Fruit fly (Drosophila melanogaster) whole organism, embryonic: ENCODE data around the gene CG10467.

Source experiments
- BEAF-32 ChIP-seq: fragments of 200-800 bp; sonication (Bioruptor generic); optimal IDR thresholded peaks from 3 replicates; lab custom pipeline; 2017; ENCODE audit warnings: missing biosample characterization, missing genetic modification characterization, mild to moderate bottlenecking, moderate library complexity, missing genetic modification reagents
- CG10543 ChIP-seq: fragments of 200-800 bp; sonication (Bioruptor generic); optimal IDR thresholded peaks from 3 replicates; lab custom pipeline; 2017; ENCODE audit warnings: missing biosample characterization, mild to moderate bottlenecking, missing genetic modification characterization, moderate library complexity
- CG15073 ChIP-seq: fragments of 200-800 bp; sonication (Bioruptor generic); optimal IDR thresholded peaks from 2 replicates; lab custom pipeline; 2016; ENCODE audit warnings: missing biosample characterization, missing genetic modification characterization
- CG15696 ChIP-seq: fragments of 200-800 bp; sonication (Bioruptor generic); optimal IDR thresholded peaks from 2 replicates; lab custom pipeline; 2019; ENCODE audit warnings: missing biosample characterization, mild to moderate bottlenecking, missing genetic modification characterization, moderate library complexity
- CG16779 ChIP-seq: fragments of 200-800 bp; sonication (Bioruptor generic); IDR thresholded peaks from 2 replicates; pipeline ENCODE4 v1.3.6; 2022; ENCODE audit warnings: missing biosample characterization, missing genetic modification characterization
- CG30020 ChIP-seq: fragments of 200-800 bp; optimal IDR thresholded peaks from 2 replicates; lab custom pipeline; 2019; ENCODE audit warnings: missing biosample characterization, mild to moderate bottlenecking, missing genetic modification characterization, moderate library complexity
- CG3065 ChIP-seq: fragments of 200-800 bp; sonication (Bioruptor generic); optimal IDR thresholded peaks from 2 replicates; lab custom pipeline; 2016; ENCODE audit warnings: missing biosample characterization, missing genetic modification characterization
- CG31388 ChIP-seq: fragments of 200-800 bp; sonication (Bioruptor generic); optimal IDR thresholded peaks from 2 replicates; lab custom pipeline; 2016; ENCODE audit warnings: missing biosample characterization, missing genetic modification characterization
- CG4282 ChIP-seq: fragments of 200-800 bp; sonication (Bioruptor generic); optimal IDR thresholded peaks from 2 replicates; lab custom pipeline; 2016; ENCODE audit warnings: missing biosample characterization, missing genetic modification characterization
- CG43689 ChIP-seq: fragments of 200-800 bp; sonication (Bioruptor generic); IDR thresholded peaks from 2 replicates; pipeline ENCODE4 v1.3.6; 2022; ENCODE audit warnings: missing biosample characterization, missing genetic modification characterization
- CG4424 ChIP-seq: fragments of 200-800 bp; sonication (Bioruptor generic); optimal IDR thresholded peaks from 3 replicates; lab custom pipeline; 2016; ENCODE audit warnings: missing biosample characterization, missing genetic modification characterization
- CG6272 ChIP-seq: fragments of 200-800 bp; sonication (Bioruptor generic); IDR thresholded peaks from 2 replicates; pipeline ENCODE4 v1.3.6; 2022; ENCODE audit warnings: missing biosample characterization, missing genetic modification characterization
- CG8089 ChIP-seq: fragments of 200-800 bp; sonication (Bioruptor generic); optimal IDR thresholded peaks from 3 replicates; lab custom pipeline; 2016; ENCODE audit warnings: missing biosample characterization, missing genetic modification characterization
- CHES-1-like ChIP-seq: fragments of 200-800 bp; sonication (Bioruptor generic); optimal IDR thresholded peaks from 2 replicates; lab custom pipeline; 2016; ENCODE audit warnings: missing biosample characterization, missing genetic modification characterization
- Deaf1 ChIP-seq: fragments of 200-800 bp; optimal IDR thresholded peaks from 3 replicates; lab custom pipeline; 2019; ENCODE audit warnings: missing biosample characterization, mild to moderate bottlenecking, missing genetic modification characterization, moderate library complexity
- Ets65A ChIP-seq: fragments of 200-800 bp; sonication (Bioruptor generic); peaks from one replicate; lab custom pipeline; 2016; ENCODE audit warnings: missing biosample characterization, missing genetic modification characterization
- H15 ChIP-seq: fragments of 200-800 bp; sonication (Bioruptor generic); IDR thresholded peaks from 3 replicates; pipeline ENCODE4 v1.3.6; 2022; ENCODE audit warnings: missing biosample characterization, missing genetic modification characterization
- HLH54F ChIP-seq: fragments of 200-800 bp; sonication (Bioruptor generic); optimal IDR thresholded peaks from 3 replicates; lab custom pipeline; 2016; ENCODE audit warnings: missing biosample characterization, missing genetic modification characterization
- Hmx ChIP-seq: fragments of 200-800 bp; sonication (Bioruptor generic); optimal IDR thresholded peaks from 2 replicates; lab custom pipeline; 2016; ENCODE audit warnings: missing biosample characterization, missing genetic modification characterization
- Med ChIP-seq: fragments of 200-800 bp; sonication (Bioruptor generic); peaks from one replicate; lab custom pipeline; 2016; ENCODE audit warnings: missing biosample characterization, missing genetic modification characterization, mild to moderate bottlenecking, inconsistent platforms, moderate library complexity
- Mes4 ChIP-seq: fragments of 200-800 bp; sonication (Bioruptor generic); optimal IDR thresholded peaks from 2 replicates; lab custom pipeline; 2016; ENCODE audit warnings: missing biosample characterization, missing genetic modification characterization
- Nf-YB ChIP-seq: fragments of 200-800 bp; sonication (Bioruptor generic); optimal IDR thresholded peaks from 3 replicates; lab custom pipeline; 2019; ENCODE audit warnings: missing biosample characterization, mild to moderate bottlenecking, missing genetic modification characterization, moderate library complexity
- Nf-YC ChIP-seq: fragments of 200-800 bp; optimal IDR thresholded peaks from 3 replicates; lab custom pipeline; 2019; ENCODE audit warnings: missing biosample characterization, mild to moderate bottlenecking, missing genetic modification characterization, moderate library complexity
- Optix ChIP-seq: fragments of 200-800 bp; sonication (Bioruptor generic); IDR thresholded peaks from 3 replicates; pipeline ENCODE4 v1.3.6; 2022; ENCODE audit warnings: missing biosample characterization, missing genetic modification characterization
- Sry-β ChIP-seq: fragments of 200-800 bp; sonication (Bioruptor generic); optimal IDR thresholded peaks from 2 replicates; lab custom pipeline; 2018; ENCODE audit warnings: missing biosample characterization, mild to moderate bottlenecking, missing genetic modification characterization, moderate library complexity
- Trl ChIP-seq, 3 experiments: fragments of >200 bp in 2 of 3; fragments of 200-800 bp in 1 of 3; sonication (Bioruptor generic) in 1 of 3; optimal IDR thresholded peaks; 2 replicates in 1 of 3; 3 replicates in 2 of 3; lab custom pipeline; 2016 to 2017; ENCODE audit warnings: missing biosample characterization in 1 of 3, missing genetic modification characterization in 1 of 3
- Usf ChIP-seq: fragments of 200-800 bp; sonication (Bioruptor generic); optimal IDR thresholded peaks from 2 replicates; lab custom pipeline; 2017; ENCODE audit warnings: missing genotype, missing biosample characterization, missing genetic modification characterization
- abd-A ChIP-seq: fragments of 200-800 bp; sonication (Bioruptor generic); optimal IDR thresholded peaks from 3 replicates; lab custom pipeline; 2019; ENCODE audit warnings: missing biosample characterization, mild to moderate bottlenecking, missing genetic modification characterization, moderate library complexity
- ap ChIP-seq: fragments of 200-800 bp; sonication (Bioruptor generic); IDR thresholded peaks from 2 replicates; pipeline ENCODE4 v1.3.6; 2022; ENCODE audit warnings: missing biosample characterization, missing genetic modification characterization
- chinmo ChIP-seq: fragments of 200-800 bp; sonication (Bioruptor generic); IDR thresholded peaks from 4 replicates; pipeline ENCODE4 v1.3.6; 2022; ENCODE audit warnings: missing biosample characterization, missing genetic modification characterization; ENCODE audit not compliant: partially characterized antibody
- corto ChIP-seq: fragments of 200-800 bp; sonication (Bioruptor generic); optimal IDR thresholded peaks from 2 replicates; lab custom pipeline; 2016; ENCODE audit warnings: missing biosample characterization, mild to moderate bottlenecking, missing genetic modification characterization, moderate library complexity
- crc ChIP-seq: fragments of 200-800 bp; sonication (Bioruptor generic); optimal IDR thresholded peaks from 2 replicates; lab custom pipeline; 2016; ENCODE audit warnings: missing biosample characterization, missing genetic modification characterization
- dmrt11E ChIP-seq: fragments of 200-800 bp; sonication (Bioruptor generic); optimal IDR thresholded peaks from 3 replicates; lab custom pipeline; 2018; ENCODE audit warnings: missing biosample characterization, mild to moderate bottlenecking, missing genetic modification characterization, moderate library complexity
- en ChIP-seq: fragments of 200-800 bp; sonication (Bioruptor generic); optimal IDR thresholded peaks from 2 replicates; lab custom pipeline; 2016; ENCODE audit warnings: missing biosample characterization, missing genetic modification characterization
- ewg ChIP-seq: fragments of 200-800 bp; sonication (Bioruptor generic); optimal IDR thresholded peaks from 3 replicates; lab custom pipeline; 2017; ENCODE audit warnings: mild to moderate bottlenecking, missing biosample characterization, missing genetic modification reagents, missing genetic modification characterization
- gce ChIP-seq: fragments of 200-800 bp; sonication (Bioruptor generic); IDR thresholded peaks from 3 replicates; pipeline ENCODE4 v1.3.6; 2022; ENCODE audit warnings: missing biosample characterization, missing genetic modification characterization
- gfzf ChIP-seq: fragments of 200-800 bp; sonication (Bioruptor generic); optimal IDR thresholded peaks from 2 replicates; lab custom pipeline; 2016; ENCODE audit warnings: missing biosample characterization, mild to moderate bottlenecking, missing genetic modification characterization, moderate library complexity
- grau ChIP-seq: fragments of 200-800 bp; optimal IDR thresholded peaks from 3 replicates; lab custom pipeline; 2019; ENCODE audit warnings: missing biosample characterization, mild to moderate bottlenecking, missing genetic modification characterization, moderate library complexity
- gt ChIP-seq: fragments of 200-800 bp; sonication (Bioruptor generic); IDR thresholded peaks from 2 replicates; pipeline ENCODE4 v1.3.6; 2022; ENCODE audit warnings: missing biosample characterization, missing genetic modification characterization
- kay ChIP-seq: fragments of 200-800 bp; sonication (Bioruptor generic); optimal IDR thresholded peaks from 2 replicates; lab custom pipeline; 2016; ENCODE audit warnings: missing biosample characterization, missing genetic modification characterization
- kni ChIP-seq: fragments of 200-800 bp; sonication (Bioruptor generic); optimal IDR thresholded peaks from 3 replicates; lab custom pipeline; 2017; ENCODE audit warnings: mild to moderate bottlenecking, missing biosample characterization, missing genetic modification reagents, missing genetic modification characterization
- peb ChIP-seq: fragments of 200-800 bp; sonication (Bioruptor generic); IDR thresholded peaks from 2 replicates; pipeline ENCODE4 v1.3.6; 2022; ENCODE audit warnings: missing biosample characterization, missing genetic modification characterization
- pita ChIP-seq: fragments of 200-800 bp; sonication (Bioruptor generic); optimal IDR thresholded peaks from 2 replicates; lab custom pipeline; 2017; ENCODE audit warnings: missing biosample characterization, mild to moderate bottlenecking, missing genetic modification characterization
- pum ChIP-seq: fragments of 200-800 bp; sonication (Bioruptor generic); optimal IDR thresholded peaks from 2 replicates; lab custom pipeline; 2016; ENCODE audit warnings: missing biosample characterization, missing genetic modification characterization
- scrt ChIP-seq: fragments of 200-800 bp; sonication (Bioruptor generic); optimal IDR thresholded peaks from 2 replicates; lab custom pipeline; 2018; ENCODE audit warnings: missing biosample characterization, mild to moderate bottlenecking, missing genetic modification characterization, moderate library complexity
- sim ChIP-seq: fragments of 200-800 bp; sonication (Bioruptor generic); IDR thresholded peaks from 2 replicates; pipeline ENCODE4 v1.3.6; 2022; ENCODE audit warnings: missing biosample characterization, missing genetic modification characterization
- sob ChIP-seq: fragments of 200-800 bp; sonication (Bioruptor generic); IDR thresholded peaks from 2 replicates; pipeline ENCODE4 v1.3.6; 2022; ENCODE audit warnings: missing biosample characterization, missing genetic modification characterization
- ttk ChIP-seq: fragments of 200-800 bp; sonication (Bioruptor generic); IDR thresholded peaks from 2 replicates; pipeline ENCODE4 v2.1.2; 2022; ENCODE audit warnings: missing biosample characterization, missing genetic modification characterization
- vvl ChIP-seq: fragments of 200-800 bp; sonication (Bioruptor generic); IDR thresholded peaks from 2 replicates; pipeline ENCODE4 v1.3.6; 2022; ENCODE audit warnings: missing biosample characterization, missing genetic modification characterization

The CG10467 gene

DNA sequence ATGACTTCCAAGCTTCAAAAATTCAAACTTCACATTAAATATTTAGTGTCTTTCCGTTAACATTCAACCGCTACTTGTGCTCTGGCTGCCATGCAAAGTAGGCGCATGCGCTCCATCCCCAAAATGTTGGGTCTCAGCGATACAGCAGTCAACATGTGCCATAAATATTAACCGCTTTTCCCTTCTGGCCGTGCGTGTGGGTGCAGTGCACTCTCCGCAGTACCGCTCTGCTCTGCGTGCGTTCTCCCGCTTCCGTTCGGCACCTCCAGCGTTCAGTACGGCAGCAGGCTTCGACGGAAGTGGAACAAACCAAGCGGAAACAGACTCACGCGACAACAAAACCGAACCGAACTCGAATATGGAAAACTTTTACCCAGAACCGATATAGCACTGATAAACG lies 18.1 kb downstream of the CG10467 start, which contains the start of gene ssp6:
Gene ssp6, plus strand, starts transcription at position 294 of the 400 bp plus-strand sequence.
- TF ChIP-seq CG8089 (GFP tag; lab: Kevin White, UChicago), result no peak
- no peak for TF ChIP-seq peb (GFP tag; lab: Robert Waterston, UW)
- TF ChIP-seq Deaf1 (tag; lab: Kevin White, UChicago), result peak; percentile 51
- TF ChIP-seq chinmo (GFP tag; lab: Robert Waterston, UW), result 0 out of 4 replicates have a peak, but pooled peaks have one; percentile 17
- TF ChIP-seq abd-A, result peak; percentile 75
- peak; percentile 82 for TF ChIP-seq ewg
- 0 out of 2 replicates have a peak, but pooled peaks have one; percentile 9 for TF ChIP-seq sob (GFP tag; lab: Robert Waterston, UW)
- peak; percentile 39 for TF ChIP-seq Med (GFP tag; lab: Kevin White, UChicago)
- peak; percentile 85 for TF ChIP-seq scrt (GFP tag; lab: Kevin White, UChicago)
- peak; percentile 13 for TF ChIP-seq kni
- TF ChIP-seq Nf-YB (GFP tag; lab: Kevin White, UChicago), result no peak
- TF ChIP-seq CG10543 (GFP tag; lab: Kevin White, UChicago), result no peak
- no peak for TF ChIP-seq CG15696 (tag; lab: Kevin White, UChicago)
- peak; percentile 56 for TF ChIP-seq Ets65A (GFP tag; lab: Kevin White, UChicago)

- no peak for TF ChIP-seq CG4282 (GFP tag; lab: Kevin White, UChicago)
- no peak for TF ChIP-seq Nf-YB (GFP tag; lab: Kevin White, UChicago)
- TF ChIP-seq crc (GFP tag; lab: Kevin White, UChicago), result no peak
- peak; percentile 20; the same call in 1 of the 3 replicates for TF ChIP-seq H15
- no peak for TF ChIP-seq vvl (GFP tag; lab: Robert Waterston, UW)
- TF ChIP-seq CG43689 (GFP tag; lab: Robert Waterston, UW), result no peak
- peak; percentile 31 for TF ChIP-seq Usf (GFP tag; lab: Kevin White, UChicago)
- peak; percentile 43; the same call in 1 of the 2 replicates for TF ChIP-seq CG6272
- TF ChIP-seq Optix (GFP tag; lab: Robert Waterston, UW), result no peak
- peak; percentile 97 for TF ChIP-seq Sry-β (GFP tag; lab: Kevin White, UChicago)
- peak; percentile 76 for TF ChIP-seq gfzf
- TF ChIP-seq corto (GFP tag; lab: Kevin White, UChicago), result no peak
- no peak for TF ChIP-seq CG16779 (GFP tag; lab: Robert Waterston, UW)
- no peak for TF ChIP-seq Trl (optimal IDR thresholded peaks at IDR 0.05; lab: Kevin White, UChicago)
- peak; percentile 30 for TF ChIP-seq Trl (GFP tag; optimal IDR thresholded peaks at IDR 0.05; lab: Kevin White, UChicago)
- TF ChIP-seq CG31388 (GFP tag; lab: Kevin White, UChicago), result no peak
- TF ChIP-seq Hmx (GFP tag; lab: Kevin White, UChicago), result peak; percentile 24
- TF ChIP-seq pita (GFP tag; lab: Kevin White, UChicago), result no peak
- peak; percentile 38 for TF ChIP-seq BEAF-32 (GFP tag; lab: Kevin White, UChicago)
- no peak for TF ChIP-seq CG3065 (GFP tag; lab: Kevin White, UChicago)
- peak; percentile 40 for TF ChIP-seq pum
- TF ChIP-seq ttk (GFP tag; lab: Robert Waterston, UW), result no peak
- no peak for TF ChIP-seq gt (GFP tag; lab: Robert Waterston, UW)
- TF ChIP-seq Nf-YC, result peak; percentile 60
- TF ChIP-seq sim (GFP tag; lab: Robert Waterston, UW), result no peak
- TF ChIP-seq grau, result peak; percentile 73
- peak; percentile 64 for TF ChIP-seq dmrt11E (tag; lab: Kevin White, UChicago)
- no peak for TF ChIP-seq gce (GFP tag; lab: Robert Waterston, UW)
- peak; percentile 31 for TF ChIP-seq HLH54F
- peak; percentile 54 for TF ChIP-seq CG30020 (tag; lab: Kevin White, UChicago)
- no peak for TF ChIP-seq kay
- no peak for TF ChIP-seq ap
- no peak for TF ChIP-seq CG15073
- no peak for TF ChIP-seq Mes4 (GFP tag; lab: Kevin White, UChicago)
- TF ChIP-seq en, result no peak
- TF ChIP-seq CHES-1-like, result peak; percentile 26
- TF ChIP-seq CG4424 (GFP tag; lab: Kevin White, UChicago), result peak; percentile 43
Measured at dm6 chr3L:6074975-6075692, 19.4 kb downstream of the CG10467 start, which contains the start of the genes CG13295 and CG6610. Gene CG13295 (minus strand): TSS chr3L:6075245. Gene CG6610 (plus strand): TSS chr3L:6075536.
